Fruit fly (Drosophila melanogaster) whole organism: Measurements from ENCODE around the gene ecd.

Experiments used
- CG8478 ChIP-seq: fragments of >200 bp; optimal IDR thresholded peaks from 2 replicates; lab custom pipeline; 2018; ENCODE audit warnings: inconsistent platforms
- Dll ChIP-seq: fragments of >200 bp; optimal IDR thresholded peaks from 2 replicates; lab custom pipeline; 2017
- EcR ChIP-seq, 2 experiments: fragments of >200 bp; optimal IDR thresholded peaks; 2 replicates each; lab custom pipeline; 2017; ENCODE audit warnings: missing biosample characterization in 2 of 2, missing genetic modification characterization in 2 of 2, missing genetic modification reagents in 2 of 2
- pan ChIP-seq: fragments of >200 bp; optimal IDR thresholded peaks from 2 replicates; lab custom pipeline; 2017
- psq ChIP-seq: fragments of >200 bp; optimal IDR thresholded peaks from 2 replicates; lab custom pipeline; 2017
- usp ChIP-seq: fragments of >200 bp; optimal IDR thresholded peaks from 2 replicates; lab custom pipeline; 2017; ENCODE audit warnings: missing biosample characterization, missing genetic modification characterization, mixed read lengths

DNA sequence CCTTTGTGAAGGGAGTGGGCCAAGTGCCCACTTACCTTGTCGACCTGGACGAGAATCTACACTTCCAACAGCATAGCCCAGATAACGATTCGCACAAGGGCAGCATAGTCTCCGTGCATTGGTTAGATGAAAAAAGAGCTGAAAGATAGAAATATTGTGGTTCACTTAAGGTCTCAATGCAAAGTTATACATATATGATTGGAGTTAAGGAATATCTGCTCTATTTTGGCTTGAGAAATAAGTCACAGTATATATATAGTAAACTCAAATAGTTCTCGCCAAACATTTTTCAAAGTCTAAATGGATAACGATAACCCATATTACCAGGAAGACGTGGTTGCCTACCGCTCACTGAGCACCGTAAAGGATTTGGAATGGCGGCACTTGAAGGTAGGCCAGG, 17.3 kb downstream of the ecd start, which contains the start of gene CG32305:
- TF ChIP-seq usp (GFP tag; lab: Kevin White, UChicago) (no peak), CG8478 (lab: Kevin White, UChicago) (no peak), Dll (lab: Kevin White, UChicago) (no peak), pan (lab: Kevin White, UChicago) (no peak), psq (no peak), EcR (GFP tag; optimal IDR thresholded peaks at IDR 0.05; lab: Kevin White, UChicago) (no peak)
